Worm (Caenorhabditis elegans): ENCODE results near the gene fbxa-208.

DNA sequence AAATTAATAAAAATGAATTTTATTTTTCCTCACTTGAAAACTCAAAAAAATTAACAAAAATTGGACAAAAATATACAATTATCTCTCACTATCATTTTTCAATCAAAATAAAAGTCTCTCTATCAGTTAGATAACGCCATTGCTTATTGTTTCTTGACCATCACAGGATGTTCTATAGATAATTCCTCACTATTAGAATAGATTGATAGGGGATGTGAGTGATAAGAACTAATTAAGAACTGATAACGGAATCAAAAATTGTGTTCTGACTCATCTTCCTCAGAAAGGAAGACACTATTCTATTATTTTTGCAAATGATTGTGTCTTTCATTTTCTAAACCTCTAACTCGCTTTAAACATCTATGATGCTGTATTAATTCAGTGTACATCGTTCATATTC lies 32.5 kb downstream of the fbxa-208 start:
- TF ChIP-seq unc-62 (GFP tag; optimal IDR thresholded peaks at IDR 0.05) (no peak), lin-32 (GFP tag; optimal IDR thresholded peaks at IDR 0.05) (no peak), snpc-4 (tag; optimal IDR thresholded peaks at IDR 0.05) (no peak), nhr-12 (tag; optimal IDR thresholded peaks at IDR 0.05) (no peak)
